Worm (Caenorhabditis elegans): ENCODE data around the gene srh-97.

ce11 chrV:16987035-16987434, 29.9 kb upstream of the srh-97 start, which contains the start of gene Y102A5C.40:
- TF ChIP-seq nhr-11 (tag; optimal IDR thresholded peaks at IDR 0.05) (no peak), fos-1 (tag; optimal IDR thresholded peaks at IDR 0.05) (no peak), egl-27 (tag; optimal IDR thresholded peaks at IDR 0.05) (no peak), elt-1 (tag; optimal IDR thresholded peaks at IDR 0.05) (no peak), unc-39 (tag; optimal IDR thresholded peaks at IDR 0.05) (no peak)
